In the genomic region with DNA sequence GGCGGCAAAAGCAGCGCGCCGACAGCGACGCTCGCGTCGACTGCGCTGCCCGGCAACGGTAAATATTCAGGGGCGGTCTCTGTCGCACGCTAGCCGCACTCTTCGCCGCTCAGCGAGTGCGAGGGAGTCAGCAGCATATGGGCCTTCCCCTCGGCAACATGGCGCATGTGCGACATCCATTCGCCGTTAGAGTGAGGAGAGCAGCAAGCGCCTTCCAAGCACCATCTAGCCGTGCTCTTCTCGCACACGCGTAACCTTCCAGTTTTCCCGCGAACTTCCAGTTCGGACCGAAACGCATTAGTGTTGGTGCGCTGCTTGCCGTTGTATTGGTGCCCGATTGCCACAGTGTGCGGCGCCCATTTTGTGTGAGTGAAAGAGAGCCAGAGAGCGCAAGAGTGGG, we compare ENCODE assay signal across 7 fruit fly cellular contexts.
TF ChIP-seq lines count a peak whose summit lies in the region.

No protein-coding gene starts in this region.

- peak; percentile 52 to 80 for TF ChIP-seq CTCF in S2 (optimal IDR thresholded peaks at IDR 0.05; lab: Kevin White, UChicago)
- TF ChIP-seq CTCF in whole organism, embryonic (GFP tag; optimal IDR thresholded peaks at IDR 0.05; lab: Kevin White, UChicago) = no peak

TF ChIP-seq in whole organism, 6 proteins besides CTCF, POLR2A, EP300 and RAD21:
- TF ChIP-seq EcR (GFP tag; optimal IDR thresholded peaks at IDR 0.05; lab: Kevin White, UChicago) (no peak), psq (optimal IDR thresholded peaks at IDR 0.05; lab: Kevin White, UChicago) (no peak), CG8478 (optimal IDR thresholded peaks at IDR 0.05; lab: Kevin White, UChicago) (peak; percentile 98), usp (GFP tag; optimal IDR thresholded peaks at IDR 0.05; lab: Kevin White, UChicago) (no peak), pan (optimal IDR thresholded peaks at IDR 0.05; lab: Kevin White, UChicago) (no peak), Dll (optimal IDR thresholded peaks at IDR 0.05; lab: Kevin White, UChicago) (peak; percentile 40)

TF ChIP-seq in whole organism, adult, 20 proteins besides CTCF, POLR2A, EP300 and RAD21:
- TF ChIP-seq pad (GFP tag; optimal IDR thresholded peaks at IDR 0.05; lab: Kevin White, UChicago) = peak; percentile 99
- no peak for TF ChIP-seq Clk (GFP tag; optimal IDR thresholded peaks at IDR 0.05; lab: Kevin White, UChicago)
- no peak for TF ChIP-seq CG7101 (tag; optimal IDR thresholded peaks at IDR 0.05; lab: Kevin White, UChicago)
- no peak for TF ChIP-seq CG7045 (GFP tag; optimal IDR thresholded peaks at IDR 0.05; lab: Kevin White, UChicago)
- TF ChIP-seq CG1620 (GFP tag; optimal IDR thresholded peaks at IDR 0.05; lab: Kevin White, UChicago) = no peak
- TF ChIP-seq toe (GFP tag; optimal IDR thresholded peaks at IDR 0.05; lab: Kevin White, UChicago) = no peak
- TF ChIP-seq Crg-1 (GFP tag; optimal IDR thresholded peaks at IDR 0.05; lab: Kevin White, UChicago) = no peak
- no peak for TF ChIP-seq CG11617 (GFP tag; optimal IDR thresholded peaks at IDR 0.05; lab: Kevin White, UChicago)
- TF ChIP-seq CG33017 (tag; optimal IDR thresholded peaks at IDR 0.05; lab: Kevin White, UChicago) = no peak
- TF ChIP-seq cnc (optimal IDR thresholded peaks at IDR 0.05; lab: Kevin White, UChicago) = no peak
- peak; percentile 43 for TF ChIP-seq ovo (GFP tag; optimal IDR thresholded peaks at IDR 0.05; lab: Kevin White, UChicago)
- no peak for TF ChIP-seq Mnt (GFP tag; optimal IDR thresholded peaks at IDR 0.05; lab: Kevin White, UChicago)
- TF ChIP-seq kay (GFP tag; lab: Kevin White, UChicago; ENCODE audit: borderline replicate concordance) = no peak
- TF ChIP-seq CG14711 (tag; optimal IDR thresholded peaks at IDR 0.05; lab: Kevin White, UChicago) = no peak
- TF ChIP-seq CG12768 (GFP tag; optimal IDR thresholded peaks at IDR 0.05; lab: Kevin White, UChicago) = no peak
- no peak for TF ChIP-seq cic (GFP tag; optimal IDR thresholded peaks at IDR 0.05; lab: Kevin White, UChicago)
- no peak for TF ChIP-seq CG5204 (GFP tag; optimal IDR thresholded peaks at IDR 0.05; lab: Kevin White, UChicago)

TF ChIP-seq in whole organism, embryonic, 481 proteins besides CTCF, POLR2A, EP300 and RAD21 (continues in another document):
- TF ChIP-seq CHES-1-like (GFP tag; optimal IDR thresholded peaks at IDR 0.05; lab: Kevin White, UChicago) (no peak), Ravus (GFP tag; IDR thresholded peaks at IDR 0.05; lab: Robert Waterston, UW) (no peak), CG7372 (GFP tag; IDR thresholded peaks at IDR 0.05; lab: Robert Waterston, UW) (no peak), CG10147 (GFP tag; optimal IDR thresholded peaks at IDR 0.05; lab: Kevin White, UChicago) (no peak), Dref (GFP tag; IDR thresholded peaks at IDR 0.05; lab: Robert Waterston, UW) (no peak), lmd (GFP tag; IDR thresholded peaks at IDR 0.05; lab: Robert Waterston, UW) (no peak), Dll (GFP tag; IDR thresholded peaks at IDR 0.05; lab: Robert Waterston, UW; ENCODE audit: partially characterized antibody) (0 out of 4 replicates have a peak, but pooled peaks have one; percentile 29), gfzf (GFP tag; optimal IDR thresholded peaks at IDR 0.05; lab: Kevin White, UChicago) (no peak), CG15269 (tag; optimal IDR thresholded peaks at IDR 0.05; lab: Kevin White, UChicago) (no peak), lab (GFP tag; optimal IDR thresholded peaks at IDR 0.05; lab: Kevin White, UChicago) (no peak), fd96Cb (tag; optimal IDR thresholded peaks at IDR 0.05; lab: Kevin White, UChicago) (no peak), Nf-YA (GFP tag; IDR thresholded peaks at IDR 0.05; lab: Robert Waterston, UW) (peak; percentile 68), CG9932 (GFP tag; IDR thresholded peaks at IDR 0.05; lab: Robert Waterston, UW) (no peak), corto (GFP tag; optimal IDR thresholded peaks at IDR 0.05; lab: Kevin White, UChicago) (no peak), Usf (GFP tag; optimal IDR thresholded peaks at IDR 0.05; lab: Kevin White, UChicago) (no peak), crol (GFP tag; IDR thresholded peaks at IDR 0.05; lab: Robert Waterston, UW) (peak; percentile 67), odd (GFP tag; optimal IDR thresholded peaks at IDR 0.05; lab: Kevin White, UChicago) (no peak)

TF ChIP-seq in whole organism, prepupa, 60 proteins besides CTCF, POLR2A, EP300 and RAD21:
- TF ChIP-seq CG15336 (GFP tag; IDR thresholded peaks at IDR 0.05; lab: Robert Waterston, UW) (0 out of 2 replicates have a peak, but pooled peaks have one; percentile 14), eg (GFP tag; IDR thresholded peaks at IDR 0.05; lab: Robert Waterston, UW) (no peak), fkh (GFP tag; optimal IDR thresholded peaks at IDR 0.05; lab: Kevin White, UChicago) (peak; percentile 85)

TF ChIP-seq in whole organism, pupa, 21 proteins besides CTCF, POLR2A, EP300 and RAD21:
- TF ChIP-seq rn (GFP tag; IDR thresholded peaks at IDR 0.05; lab: Robert Waterston, UW) (no peak), CG4496 (GFP tag; IDR thresholded peaks at IDR 0.05; lab: Robert Waterston, UW) (0 out of 3 replicates have a peak, but pooled peaks have one; percentile 38)

TF ChIP-seq in whole organism, wandering third instar larva, 38 proteins besides CTCF, POLR2A, EP300 and RAD21:
- TF ChIP-seq Abd-B (GFP tag; optimal IDR thresholded peaks at IDR 0.05; lab: Kevin White, UChicago) = peak; percentile 30
- TF ChIP-seq dl (GFP tag; optimal IDR thresholded peaks at IDR 0.05; lab: Kevin White, UChicago; ENCODE audit: insufficient read depth in 1 of 2, partially characterized antibody in 2 of 2) = no peak
- TF ChIP-seq Vsx2 (GFP tag; optimal IDR thresholded peaks at IDR 0.05; lab: Kevin White, UChicago; ENCODE audit: partially characterized antibody) = peak; percentile 80
- no peak for TF ChIP-seq Rel (GFP tag; optimal IDR thresholded peaks at IDR 0.05; lab: Kevin White, UChicago)
- TF ChIP-seq Rel (tag; optimal IDR thresholded peaks at IDR 0.05; lab: Kevin White, UChicago) = peak; percentile 62
- peak; percentile 87 for TF ChIP-seq N (GFP tag; optimal IDR thresholded peaks at IDR 0.05; lab: Kevin White, UChicago)
- TF ChIP-seq woc (GFP tag; optimal IDR thresholded peaks at IDR 0.05; lab: Kevin White, UChicago) = no peak
